Worm (Caenorhabditis elegans): ENCODE data around the gene srd-13.

- TF ChIP-seq him-1 (tag; optimal IDR thresholded peaks at IDR 0.05) (no peak), W03F9.2 (tag; optimal IDR thresholded peaks at IDR 0.05) (no peak), dao-5 (tag; optimal IDR thresholded peaks at IDR 0.05) (no peak)
Observed at ce11 chrIV:5662073-5662472, 26.6 kb upstream of the srd-13 start.
